Fruit fly (Drosophila melanogaster): Measurements from ENCODE around the gene PolZ2.

The PolZ2 gene

DNA sequence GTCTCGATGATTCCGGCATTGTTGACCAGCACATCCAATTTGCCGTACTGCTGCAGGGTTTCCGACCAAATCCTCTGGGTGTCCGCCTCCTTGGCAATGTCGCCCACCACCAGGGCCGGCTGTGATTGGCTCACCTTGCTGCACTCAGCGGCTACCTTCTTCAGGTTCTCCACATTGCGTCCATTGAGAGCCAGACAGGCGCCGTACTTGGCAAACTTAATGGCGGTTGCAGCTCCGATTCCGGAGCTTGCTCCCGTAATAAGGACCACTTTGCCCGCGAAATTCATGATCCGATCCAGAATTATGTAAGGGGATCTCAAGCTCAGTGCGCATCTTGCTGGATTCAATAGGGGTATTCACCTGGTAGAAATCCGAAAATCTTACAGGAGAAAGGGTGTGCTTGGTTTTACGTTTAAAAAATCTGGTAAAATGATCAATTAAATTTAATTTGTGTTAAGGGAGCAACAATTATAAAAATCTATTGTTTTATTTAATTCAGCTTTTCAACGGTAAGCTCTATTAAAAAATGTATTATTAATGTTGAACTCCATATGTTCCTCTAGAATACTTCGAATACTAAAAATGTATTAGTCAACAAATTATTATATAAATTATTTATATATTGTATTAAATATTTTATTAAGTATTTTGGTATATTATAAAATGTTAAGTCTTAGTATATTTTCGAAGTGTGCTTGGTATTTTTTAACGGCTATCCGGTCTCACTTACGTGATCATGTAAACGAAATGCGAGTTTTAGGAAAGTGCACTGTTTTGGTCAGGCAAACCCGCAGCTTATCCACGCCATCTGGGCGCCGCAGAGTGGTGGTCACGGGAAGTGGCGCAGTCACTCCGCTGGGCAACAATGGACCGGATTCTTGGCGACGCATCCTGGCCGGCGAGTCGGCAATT, 48.1 kb downstream of the PolZ2 start, which contains the start of the genes CG31548 and CG12170 (continued):
- peak; percentile 27 for TF ChIP-seq Spps (tag; optimal IDR thresholded peaks at IDR 0.05)
- TF ChIP-seq nmo (GFP tag; optimal IDR thresholded peaks at IDR 0.05), result peak; percentile 56
- TF ChIP-seq bab2 (GFP tag; optimal IDR thresholded peaks at IDR 0.05), result peak; percentile 5
- TF ChIP-seq so (GFP tag; IDR thresholded peaks at IDR 0.05), result peak; percentile 33; the same call in 1 of the 3 replicates
- TF ChIP-seq CG5245 (GFP tag; optimal IDR thresholded peaks at IDR 0.05), result peak; percentile 3
- TF ChIP-seq chm (GFP tag; IDR thresholded peaks at IDR 0.05), result peak; percentile 64
- peak; percentile 42 for TF ChIP-seq her (GFP tag; optimal IDR thresholded peaks at IDR 0.05)
- TF ChIP-seq CG10979 (tag; optimal IDR thresholded peaks at IDR 0.05), result peak; percentile 57
- no peak for TF ChIP-seq exex (tag; optimal IDR thresholded peaks at IDR 0.05)
- TF ChIP-seq CG7786 (GFP tag; optimal IDR thresholded peaks at IDR 0.05), result peak; percentile 7
- TF ChIP-seq CG14014 (GFP tag; IDR thresholded peaks at IDR 0.05), result peak; percentile 46; the same call in 1 of the 2 replicates
- peak; percentile 19; the same call in 1 of the 3 replicates for TF ChIP-seq CG3726 (GFP tag; IDR thresholded peaks at IDR 0.05)
- peak; percentile 19 for TF ChIP-seq Lhr (GFP tag; optimal IDR thresholded peaks at IDR 0.05)
- TF ChIP-seq lola (GFP tag; optimal IDR thresholded peaks at IDR 0.05), result peak in 1 of 3 experiments; percentile 56
- peak; percentile 40 for TF ChIP-seq CG10366 (GFP tag; IDR thresholded peaks at IDR 0.05)
- peak; percentile 31 for TF ChIP-seq CG4820 (GFP tag; optimal IDR thresholded peaks at IDR 0.05)
- TF ChIP-seq pzg (GFP tag; optimal IDR thresholded peaks at IDR 0.05), result peak; percentile 15
- TF ChIP-seq ci (GFP tag; IDR thresholded peaks at IDR 0.05), result peak; percentile 72
- TF ChIP-seq Ets65A (GFP tag), result no peak
- TF ChIP-seq CG6689 (GFP tag; IDR thresholded peaks at IDR 0.05), result peak; percentile 58; the same call in 1 of the 2 replicates
- TF ChIP-seq YL-1 (GFP tag; optimal IDR thresholded peaks at IDR 0.05), result peak; percentile 15
- peak; percentile 39 for TF ChIP-seq CG10462 (GFP tag; optimal IDR thresholded peaks at IDR 0.05)
- no peak for TF ChIP-seq dati (GFP tag; IDR thresholded peaks at IDR 0.05)
- 0 out of 2 replicates have a peak, but pooled peaks have one; percentile 14 for TF ChIP-seq H2.0 (GFP tag; IDR thresholded peaks at IDR 0.05)
- peak; percentile 60 for TF ChIP-seq unpg (GFP tag; optimal IDR thresholded peaks at IDR 0.05)
- peak; percentile 39; the same call in 1 of the 2 replicates for TF ChIP-seq E2f1 (GFP tag; IDR thresholded peaks at IDR 0.05)
- no peak for TF ChIP-seq ash1 (GFP tag; optimal IDR thresholded peaks at IDR 0.05)
- peak; percentile 14 to 49 for TF ChIP-seq dpn (GFP tag; optimal IDR thresholded peaks at IDR 0.05)
- peak; percentile 25 for TF ChIP-seq pum (GFP tag; optimal IDR thresholded peaks at IDR 0.05)
- peak; percentile 64 for TF ChIP-seq vvl (GFP tag; IDR thresholded peaks at IDR 0.05)
- no peak for TF ChIP-seq bigmax (GFP tag; optimal IDR thresholded peaks at IDR 0.05)
- TF ChIP-seq tna (GFP tag; IDR thresholded peaks at IDR 0.05; ENCODE audit: partially characterized antibody), result no peak
- TF ChIP-seq CG9817 (tag; optimal IDR thresholded peaks at IDR 0.05), result no peak
- TF ChIP-seq CG14710 (tag; optimal IDR thresholded peaks at IDR 0.05), result peak; percentile 70
- no peak for TF ChIP-seq pan (optimal IDR thresholded peaks at IDR 0.05)
- peak in 1 of 2 experiments; percentile 48 for TF ChIP-seq pan (GFP tag; optimal IDR thresholded peaks at IDR 0.05 in 1 of 2, IDR thresholded peaks at IDR 0.05 in 1 of 2)
- TF ChIP-seq gro (GFP tag; optimal IDR thresholded peaks at IDR 0.05), result peak; percentile 11
- TF ChIP-seq Six4 (GFP tag; optimal IDR thresholded peaks at IDR 0.05), result peak; percentile 64
- TF ChIP-seq ranshi (GFP tag; IDR thresholded peaks at IDR 0.05), result peak; percentile 33; the same call in 1 of the 2 replicates
- TF ChIP-seq D19A (tag; optimal IDR thresholded peaks at IDR 0.05), result peak; percentile 53
- peak; percentile 72 for TF ChIP-seq Xbp1 (GFP tag; optimal IDR thresholded peaks at IDR 0.05)
- peak; percentile 36 for TF ChIP-seq CG31388 (GFP tag; optimal IDR thresholded peaks at IDR 0.05)
- peak; percentile 54 for TF ChIP-seq CG12942 (GFP tag; optimal IDR thresholded peaks at IDR 0.05)
- TF ChIP-seq Camta (GFP tag; optimal IDR thresholded peaks at IDR 0.05), result peak; percentile 29
- peak; percentile 62 for TF ChIP-seq grau (tag; optimal IDR thresholded peaks at IDR 0.05)
- no peak for TF ChIP-seq eyg (GFP tag; optimal IDR thresholded peaks at IDR 0.05)
- TF ChIP-seq CG3281 (GFP tag; optimal IDR thresholded peaks at IDR 0.05), result peak; percentile 40
- TF ChIP-seq CG17361 (GFP tag; IDR thresholded peaks at IDR 0.05), result peak; percentile 65; the same call in 2 of the 3 replicates
- peak; percentile 36; the same call in 1 of the 2 replicates for TF ChIP-seq HLH3B (GFP tag; IDR thresholded peaks at IDR 0.05)

Data from whole organism, embryonic.